Fruit fly (Drosophila melanogaster) whole organism, pupa: ENCODE data around the gene CG9967.

Experiments
- CG12605 ChIP-seq: fragments of 200-800 bp; sonication (Bioruptor generic); IDR thresholded peaks from 2 replicates; pipeline ENCODE4 v1.3.6; 2022; ENCODE audit warnings: missing biosample characterization, missing genetic modification characterization
- CG13204 ChIP-seq: fragments of 200-800 bp; sonication (Bioruptor generic); optimal IDR thresholded peaks from 2 replicates; lab custom pipeline; 2018; ENCODE audit warnings: missing biosample characterization, mild to moderate bottlenecking, missing genetic modification characterization, moderate library complexity
- CG15710 ChIP-seq: fragments of 200-800 bp; sonication (Bioruptor generic); optimal IDR thresholded peaks from 2 replicates; lab custom pipeline; 2018; ENCODE audit warnings: missing biosample characterization, mild to moderate bottlenecking, missing genetic modification characterization, moderate library complexity
- CG17806 ChIP-seq: fragments of 200-800 bp; sonication (Bioruptor generic); optimal IDR thresholded peaks from 2 replicates; lab custom pipeline; 2018; ENCODE audit warnings: missing biosample characterization, mild to moderate bottlenecking, missing genetic modification characterization, moderate library complexity
- CG34367 ChIP-seq: fragments of 200-800 bp; sonication (Bioruptor generic); optimal IDR thresholded peaks from 2 replicates; lab custom pipeline; 2018; ENCODE audit warnings: missing biosample characterization, mild to moderate bottlenecking, missing genetic modification characterization
- D1 ChIP-seq: fragments of 200-800 bp; sonication (Bioruptor generic); optimal IDR thresholded peaks from 2 replicates; lab custom pipeline; 2018; ENCODE audit warnings: missing biosample characterization, mild to moderate bottlenecking, missing genetic modification characterization, moderate library complexity
- Snoo ChIP-seq: fragments of 200-800 bp; sonication (Bioruptor generic); optimal IDR thresholded peaks from 3 replicates; lab custom pipeline; 2017; ENCODE audit warnings: missing biosample characterization, mild to moderate bottlenecking, missing genetic modification characterization, inconsistent platforms
- fd96Ca ChIP-seq: fragments of 200-800 bp; sonication (Bioruptor generic); IDR thresholded peaks from 3 replicates; pipeline ENCODE4 v1.3.6; 2022; ENCODE audit warnings: missing biosample characterization, missing genetic modification characterization
- gl ChIP-seq: fragments of 200-800 bp; sonication (Bioruptor generic); optimal IDR thresholded peaks from 2 replicates; lab custom pipeline; 2018; ENCODE audit warnings: missing biosample characterization, mild to moderate bottlenecking, missing genetic modification characterization
- rn ChIP-seq: fragments of 200-800 bp; sonication (Bioruptor generic); IDR thresholded peaks from 2 replicates; pipeline ENCODE4 v1.3.6; 2022; ENCODE audit warnings: missing biosample characterization, missing genetic modification characterization

- no peak for TF ChIP-seq Snoo (tag; lab: Kevin White, UChicago)
- TF ChIP-seq gl: no peak
- TF ChIP-seq fd96Ca: no peak
- no peak for TF ChIP-seq CG34367
- no peak for TF ChIP-seq D1
- no peak for TF ChIP-seq CG12605 (GFP tag; lab: Robert Waterston, UW)
- no peak for TF ChIP-seq CG17806
- TF ChIP-seq CG13204 (GFP tag; lab: Kevin White, UChicago): no peak
- TF ChIP-seq rn (GFP tag; lab: Robert Waterston, UW): no peak
- no peak for TF ChIP-seq CG15710 (tag; lab: Kevin White, UChicago)
Observed at dm6 chr2L:2370352-2370751, 13.2 kb upstream of the CG9967 start.
